Worm (Caenorhabditis elegans) whole organism, L2 larva: ENCODE results near the gene pals-32.
A peak's percentile ranks its signal among the peaks of the same experiment; 100 is the strongest.

ENCODE experiments used
- C34F6.9 ChIP-seq: fragments of 150-350 bp; optimal IDR thresholded peaks from 2 replicates; lab custom pipeline; 2014; ENCODE audit warnings: missing biosample characterization, missing genetic modification characterization
- F13H6.1 ChIP-seq: sonication (generic microtip); optimal IDR thresholded peaks from 2 replicates; lab custom pipeline; 2016; ENCODE audit warnings: missing genetic modification characterization, missing compliant biosample characterization
- R02D3.7 ChIP-seq: fragments of 150-350 bp; optimal IDR thresholded peaks from 2 replicates; lab custom pipeline; 2014; ENCODE audit warnings: missing biosample characterization, missing genetic modification characterization
- ZK546.5 ChIP-seq: sonication (generic microtip); optimal IDR thresholded peaks from 2 replicates; lab custom pipeline; 2017; ENCODE audit warnings: missing biosample characterization, missing genetic modification characterization
- alr-1 ChIP-seq: fragments of 150-350 bp; optimal IDR thresholded peaks from 2 replicates; lab custom pipeline; 2014; ENCODE audit warnings: missing biosample characterization, missing genetic modification characterization
- aly-2 ChIP-seq: fragments of 150-350 bp; optimal IDR thresholded peaks from 2 replicates; lab custom pipeline; 2014; ENCODE audit warnings: missing biosample characterization, missing genetic modification characterization
- ama-1 ChIP-seq: fragments of 150-350 bp; optimal IDR thresholded peaks from 2 replicates; lab custom pipeline; 2018; ENCODE audit warnings: inconsistent platforms
- blmp-1 ChIP-seq: sonication (generic microtip); optimal IDR thresholded peaks from 2 replicates; lab custom pipeline; 2017; ENCODE audit warnings: missing genetic modification characterization, mild to moderate bottlenecking, missing compliant biosample characterization, antibody characterized with exemption, moderate library complexity; ENCODE audit not compliant: insufficient read depth
- ceh-82 ChIP-seq: fragments of 150-350 bp; optimal IDR thresholded peaks from 2 replicates; lab custom pipeline; 2014; ENCODE audit warnings: missing biosample characterization, missing genetic modification characterization
- dmd-4 ChIP-seq: sonication (generic microtip); optimal IDR thresholded peaks from 2 replicates; lab custom pipeline; 2017; ENCODE audit warnings: missing biosample characterization, missing genetic modification characterization
- egl-27 ChIP-seq: sonication (generic microtip); optimal IDR thresholded peaks from 3 replicates; lab custom pipeline; 2017; ENCODE audit warnings: missing biosample characterization, missing genetic modification reagents, missing genetic modification characterization
- elt-1 ChIP-seq: fragments of 150-350 bp; optimal IDR thresholded peaks from 2 replicates; lab custom pipeline; 2014; ENCODE audit warnings: missing biosample characterization, missing genetic modification characterization
- fos-1 ChIP-seq: fragments of 150-350 bp; optimal IDR thresholded peaks from 2 replicates; lab custom pipeline; 2014; ENCODE audit warnings: missing biosample characterization, missing genetic modification characterization
- gmeb-1 ChIP-seq: fragments of 150-350 bp; optimal IDR thresholded peaks from 2 replicates; lab custom pipeline; 2014; ENCODE audit warnings: missing biosample characterization, missing genetic modification characterization
- lin-13 ChIP-seq: fragments of 150-350 bp; optimal IDR thresholded peaks from 2 replicates; lab custom pipeline; 2014; ENCODE audit warnings: missing biosample characterization, missing genetic modification reagents, missing genetic modification characterization
- mbf-1 ChIP-seq: sonication (generic microtip); optimal IDR thresholded peaks from 2 replicates; lab custom pipeline; 2017; ENCODE audit warnings: missing biosample characterization, missing genetic modification characterization
- mdl-1 ChIP-seq, 2 experiments: fragments of 150-350 bp in 1 of 2; sonication (generic microtip) in 1 of 2; optimal IDR thresholded peaks; 2 replicates each; lab custom pipeline; 2017; ENCODE audit warnings: missing biosample characterization in 2 of 2, missing genetic modification characterization in 2 of 2
- nhr-11 ChIP-seq: fragments of 150-350 bp; optimal IDR thresholded peaks from 2 replicates; lab custom pipeline; 2014; ENCODE audit warnings: missing biosample characterization, missing genetic modification characterization
- nhr-237 ChIP-seq: fragments of 150-350 bp; optimal IDR thresholded peaks from 2 replicates; lab custom pipeline; 2014; ENCODE audit warnings: missing biosample characterization, missing genetic modification characterization
- nhr-25 ChIP-seq: fragments of 150-350 bp; sonication (generic microtip); optimal IDR thresholded peaks from 3 replicates; lab custom pipeline; 2014; ENCODE audit warnings: missing biosample characterization, missing genetic modification characterization
- nhr-77 ChIP-seq: fragments of 150-350 bp; optimal IDR thresholded peaks from 2 replicates; lab custom pipeline; 2014; ENCODE audit warnings: missing biosample characterization, missing genetic modification characterization
- sem-4 ChIP-seq: fragments of 150-350 bp; optimal IDR thresholded peaks from 2 replicates; lab custom pipeline; 2014; ENCODE audit warnings: missing biosample characterization, missing genetic modification reagents, missing genetic modification characterization
- sma-3 ChIP-seq: sonication (generic microtip); optimal IDR thresholded peaks from 2 replicates; lab custom pipeline; 2016; ENCODE audit warnings: missing genetic modification reagents, missing genetic modification characterization, missing compliant biosample characterization
- snpc-4 ChIP-seq: fragments of 150-350 bp; optimal IDR thresholded peaks from 2 replicates; lab custom pipeline; 2014; ENCODE audit warnings: missing biosample characterization, missing genetic modification characterization
- unc-39 ChIP-seq: fragments of 150-350 bp; optimal IDR thresholded peaks from 2 replicates; lab custom pipeline; 2014; ENCODE audit warnings: missing biosample characterization, missing genetic modification characterization
- zag-1 ChIP-seq: fragments of 150-350 bp; optimal IDR thresholded peaks from 2 replicates; lab custom pipeline; 2014; ENCODE audit warnings: missing biosample characterization, missing genetic modification characterization
- ztf-1 ChIP-seq: fragments of 200-800 bp; sonication (Bioruptor generic); conservative IDR thresholded peaks from 2 replicates; pipeline ENCODE4 v1.3.6; 2022; ENCODE audit warnings: missing genetic modification characterization, missing compliant biosample characterization
- ztf-11 ChIP-seq: sonication (generic microtip); optimal IDR thresholded peaks from 2 replicates; lab custom pipeline; 2017; ENCODE audit warnings: missing biosample characterization, missing genetic modification characterization
- ztf-4 ChIP-seq: fragments of 150-350 bp; optimal IDR thresholded peaks from 2 replicates; lab custom pipeline; 2014; ENCODE audit warnings: missing biosample characterization, missing genetic modification characterization

pals-32 gene

DNA sequence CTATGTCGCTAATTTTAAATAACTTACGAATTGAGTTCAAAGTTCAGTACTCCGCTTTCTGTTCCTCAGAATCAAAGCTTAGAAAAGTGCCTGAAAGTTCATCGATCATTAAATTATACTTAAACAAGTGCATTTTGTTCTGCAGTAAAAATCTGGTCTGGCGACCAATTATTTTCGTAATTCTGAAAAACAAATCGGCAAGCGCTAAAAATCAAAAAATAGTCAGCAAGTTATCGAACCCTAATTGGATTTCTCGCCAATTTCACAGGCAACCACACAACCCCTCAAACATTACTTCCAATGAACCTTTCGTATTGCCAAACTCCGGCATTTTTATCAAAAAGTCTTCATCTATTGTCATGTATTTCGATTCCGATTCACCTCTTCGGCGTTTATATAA, 33.4 kb upstream of the pals-32 start, which contains the start of gene srh-272:
Gene srh-272, plus strand, starts transcription at position 301 of the 400 bp plus-strand sequence.
- TF ChIP-seq dmd-4 (no peak), zag-1 (tag; lab: Kevin White, UChicago) (no peak), gmeb-1 (no peak), snpc-4 (tag; lab: Kevin White, UChicago) (no peak), aly-2 (tag; lab: Kevin White, UChicago) (no peak), alr-1 (no peak), F13H6.1 (tag; lab: Kevin White, UChicago) (no peak)

- TF ChIP-seq sem-4 (tag; lab: Kevin White, UChicago) (no peak), lin-13 (GFP tag; lab: Kevin White, UChicago) (no peak), elt-1 (no peak), unc-39 (tag; lab: Kevin White, UChicago) (no peak), nhr-25 (no peak)
These were observed 31.5 kb upstream of the pals-32 start, which contains the start of gene srh-240 for ce11 chrV:2864899-2865298. Gene srh-240, plus strand, starts transcription at chrV:2865199.

DNA sequence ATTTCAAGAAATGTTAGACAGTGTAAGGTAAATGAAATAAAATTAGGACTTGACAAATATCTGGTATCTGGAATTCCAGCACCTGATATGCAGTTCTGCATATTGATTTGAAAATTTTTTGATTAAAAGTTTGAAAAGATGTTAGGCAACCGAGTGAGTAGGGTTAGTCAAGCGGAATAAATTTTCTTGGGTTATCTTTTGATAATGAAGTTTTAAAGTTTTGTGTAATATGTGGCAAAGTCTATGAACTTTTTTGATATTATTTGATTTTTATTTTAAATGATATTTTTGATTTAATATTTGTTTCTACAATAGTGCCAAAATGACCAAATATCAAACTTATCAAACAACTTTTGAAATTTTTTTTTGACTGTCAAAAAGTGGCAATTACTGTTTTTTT, 26.9 kb upstream of the pals-32 start, which contains the start of gene srh-241:
Gene srh-241, minus strand, starts transcription at position 101 of the 400 bp plus-strand sequence.
- TF ChIP-seq nhr-11 (no peak), mbf-1 (no peak), nhr-237 (tag; lab: Kevin White, UChicago) (no peak), mdl-1 (tag; optimal IDR thresholded peaks at IDR 0.05; lab: Kevin White, UChicago) (no peak), ZK546.5 (tag; lab: Kevin White, UChicago) (no peak), nhr-77 (tag; lab: Kevin White, UChicago) (no peak), nhr-25 (no peak), blmp-1 (no peak)

DNA sequence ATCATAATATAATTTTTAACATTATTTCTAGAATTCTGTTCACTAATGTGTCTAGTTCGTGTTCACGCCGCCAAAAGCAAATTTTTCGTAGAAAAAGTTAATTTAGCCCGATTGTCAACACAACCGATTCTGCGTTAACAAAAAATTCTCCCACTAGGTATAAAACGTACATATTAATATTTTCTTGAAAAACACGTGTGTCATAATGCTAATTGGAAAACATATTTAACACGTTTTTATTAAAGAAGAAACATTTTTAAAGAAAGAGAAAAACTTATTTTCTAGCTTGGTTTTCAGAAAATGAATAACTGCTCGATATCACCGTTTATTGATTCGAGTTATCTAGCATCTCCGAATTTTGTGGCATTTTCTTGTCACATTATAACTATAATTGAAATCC, 26.3 kb upstream of the pals-32 start, which contains the start of gene srh-243:
Gene srh-243, plus strand, starts transcription at position 301 of the 400 bp plus-strand sequence.
- no peak for TF ChIP-seq mbf-1
- no peak for TF ChIP-seq sma-3

ce11 chrV:2871754-2872504, 24.5 kb upstream of the pals-32 start:
- no peak for TF ChIP-seq egl-27 (tag; lab: Kevin White, UChicago)
- TF ChIP-seq ztf-1 (GFP tag; lab: Robert Waterston, UW) = no peak
- no peak for TF ChIP-seq ama-1 (lab: Kevin White, UChicago)
- no peak for TF ChIP-seq F13H6.1 (tag; lab: Kevin White, UChicago)
- TF ChIP-seq elt-1 = no peak
- no peak for TF ChIP-seq nhr-77 (tag; lab: Kevin White, UChicago)
- TF ChIP-seq ztf-11 (tag; lab: Kevin White, UChicago) = no peak
- no peak for TF ChIP-seq R02D3.7 (tag; lab: Kevin White, UChicago)
- TF ChIP-seq mdl-1 (tag; optimal IDR thresholded peaks at IDR 0.05; lab: Kevin White, UChicago) = no peak
- TF ChIP-seq snpc-4 (tag; lab: Kevin White, UChicago) = no peak
- no peak for TF ChIP-seq ceh-82 (tag; lab: Kevin White, UChicago)
- TF ChIP-seq dmd-4 = no peak
- TF ChIP-seq alr-1 = no peak
- no peak for TF ChIP-seq gmeb-1
- no peak for TF ChIP-seq ZK546.5 (tag; lab: Kevin White, UChicago)
- TF ChIP-seq, all 48 proteins: peak for 0

DNA sequence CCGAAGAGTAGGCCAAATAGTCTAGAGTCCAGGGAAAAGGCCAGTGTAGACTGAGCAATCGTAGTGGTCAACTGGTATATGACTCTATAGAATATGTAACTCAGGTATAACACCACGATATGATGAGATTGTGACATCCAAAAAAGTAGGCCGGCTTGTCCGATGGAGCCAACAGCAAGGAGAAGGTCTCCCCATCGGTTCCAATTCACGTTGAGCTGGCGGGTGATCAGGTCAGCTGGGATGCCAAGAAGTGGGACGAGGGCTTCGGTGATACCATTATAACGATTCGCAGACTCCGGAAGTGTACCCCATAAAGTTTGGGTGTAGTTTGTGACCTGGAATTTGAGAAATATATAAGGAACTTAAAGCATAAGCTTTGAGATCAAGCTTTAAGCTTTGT, 23.5 kb upstream of the pals-32 start:
- TF ChIP-seq C34F6.9 (tag; lab: Kevin White, UChicago) = no peak

DNA sequence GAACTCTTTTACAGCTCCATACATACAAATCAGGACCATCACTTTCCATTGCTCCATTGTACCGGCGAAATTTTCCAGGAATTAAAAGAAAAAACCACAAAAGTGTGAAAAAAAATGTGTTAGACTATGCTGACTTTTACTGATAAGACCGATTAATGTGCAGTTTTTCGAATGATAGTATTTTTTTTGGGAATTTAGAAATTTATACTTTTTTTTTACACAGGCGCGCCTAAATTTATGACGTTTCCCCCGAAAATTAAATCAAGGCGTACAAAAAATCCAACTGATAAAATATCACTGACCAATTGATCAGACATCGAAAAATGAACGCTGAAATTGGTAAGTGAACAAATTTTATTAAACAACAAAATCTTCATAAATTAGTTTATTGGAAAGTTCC, 21.0 kb upstream of the pals-32 start, which contains the start of gene folt-2:
Gene folt-2, minus strand, starts transcription at position 179 of the 400 bp plus-strand sequence.
- TF ChIP-seq C34F6.9 (tag; lab: Kevin White, UChicago) = no peak
- no peak for TF ChIP-seq ztf-11 (tag; lab: Kevin White, UChicago)
- no peak for TF ChIP-seq R02D3.7 (tag; lab: Kevin White, UChicago)
- no peak for TF ChIP-seq aly-2 (tag; lab: Kevin White, UChicago)
- no peak for TF ChIP-seq alr-1
- no peak for TF ChIP-seq nhr-237 (tag; lab: Kevin White, UChicago)
- peak; percentile 60 for TF ChIP-seq fos-1 (tag; lab: Kevin White, UChicago)
- no peak for TF ChIP-seq ztf-4 (tag; lab: Kevin White, UChicago)
